Fruit fly (Drosophila melanogaster) whole organism, embryonic: ENCODE results near the gene rdog.
A peak's percentile ranks its signal among the peaks of the same experiment; 100 is the strongest.

Experiments
- Bdp1 ChIP-seq: fragments of 200-800 bp; sonication (Bioruptor generic); optimal IDR thresholded peaks from 3 replicates; lab custom pipeline; 2016; ENCODE audit warnings: missing biosample characterization, missing genetic modification characterization
- C15 ChIP-seq: fragments of 200-800 bp; sonication (Bioruptor generic); IDR thresholded peaks from 3 replicates; pipeline ENCODE4 v1.3.6; 2022; ENCODE audit warnings: missing biosample characterization, missing genetic modification characterization
- CG1024 ChIP-seq: fragments of 200-800 bp; sonication (Bioruptor generic); IDR thresholded peaks from 2 replicates; pipeline ENCODE4 v1.3.6; 2022; ENCODE audit warnings: missing biosample characterization, missing genetic modification characterization
- CG11247 ChIP-seq: fragments of 200-800 bp; sonication (Bioruptor generic); IDR thresholded peaks from 2 replicates; pipeline ENCODE4 v1.3.6; 2022; ENCODE audit warnings: missing biosample characterization, missing genetic modification characterization
- CG12236 ChIP-seq: fragments of 200-800 bp; sonication (Bioruptor generic); optimal IDR thresholded peaks from 2 replicates; lab custom pipeline; 2016; ENCODE audit warnings: missing biosample characterization, missing genetic modification characterization
- CG12744 ChIP-seq: fragments of 200-800 bp; sonication (Bioruptor generic); optimal IDR thresholded peaks from 2 replicates; lab custom pipeline; 2016; ENCODE audit warnings: missing biosample characterization, missing genetic modification characterization
- CG15073 ChIP-seq: fragments of 200-800 bp; sonication (Bioruptor generic); optimal IDR thresholded peaks from 2 replicates; lab custom pipeline; 2016; ENCODE audit warnings: missing biosample characterization, missing genetic modification characterization
- CG15696 ChIP-seq: fragments of 200-800 bp; sonication (Bioruptor generic); optimal IDR thresholded peaks from 2 replicates; lab custom pipeline; 2019; ENCODE audit warnings: missing biosample characterization, mild to moderate bottlenecking, missing genetic modification characterization, moderate library complexity
- CG18476 ChIP-seq: fragments of 200-800 bp; sonication (Bioruptor generic); optimal IDR thresholded peaks from 2 replicates; lab custom pipeline; 2016; ENCODE audit warnings: missing biosample characterization, mild to moderate bottlenecking, missing genetic modification characterization
- CG2116 ChIP-seq: fragments of 200-800 bp; sonication (Bioruptor generic); optimal IDR thresholded peaks from 3 replicates; lab custom pipeline; 2018; ENCODE audit warnings: missing biosample characterization, mild to moderate bottlenecking, missing genetic modification characterization
- CG2875 ChIP-seq: fragments of 200-800 bp; sonication (Bioruptor generic); optimal IDR thresholded peaks from 2 replicates; lab custom pipeline; 2017; ENCODE audit warnings: missing biosample characterization, mild to moderate bottlenecking, missing genetic modification characterization, missing genetic modification reagents
- CG31441 ChIP-seq: fragments of 200-800 bp; sonication (Bioruptor generic); IDR thresholded peaks from 2 replicates; pipeline ENCODE4 v1.3.6; 2022; ENCODE audit warnings: missing biosample characterization, missing genetic modification characterization
- CG43689 ChIP-seq: fragments of 200-800 bp; sonication (Bioruptor generic); IDR thresholded peaks from 2 replicates; pipeline ENCODE4 v1.3.6; 2022; ENCODE audit warnings: missing biosample characterization, missing genetic modification characterization
- CG4707 ChIP-seq: fragments of 200-800 bp; sonication (Bioruptor generic); optimal IDR thresholded peaks from 2 replicates; lab custom pipeline; 2018; ENCODE audit warnings: missing biosample characterization, mild to moderate bottlenecking, missing genetic modification characterization, moderate library complexity
- CG7786 ChIP-seq: fragments of 200-800 bp; sonication (Bioruptor generic); optimal IDR thresholded peaks from 2 replicates; lab custom pipeline; 2016; ENCODE audit warnings: missing biosample characterization, missing genetic modification characterization
- CG7928 ChIP-seq: fragments of 200-800 bp; sonication (Bioruptor generic); optimal IDR thresholded peaks from 2 replicates; lab custom pipeline; 2017; ENCODE audit warnings: missing biosample characterization, mild to moderate bottlenecking, missing genetic modification characterization
- CG8281 ChIP-seq: fragments of 200-800 bp; sonication (Bioruptor generic); optimal IDR thresholded peaks from 2 replicates; lab custom pipeline; 2018; ENCODE audit warnings: missing biosample characterization, mild to moderate bottlenecking, missing genetic modification characterization, moderate library complexity
- CG8290 ChIP-seq, 3 experiments: fragments of 200-800 bp; sonication (Bioruptor generic); optimal IDR thresholded peaks; 2 replicates each; lab custom pipeline; 2016 to 2019; ENCODE audit warnings: missing biosample characterization in 3 of 3, missing genetic modification characterization in 3 of 3, mild to moderate bottlenecking in 2 of 3, moderate library complexity in 1 of 3
- CG8944 ChIP-seq: fragments of 200-800 bp; sonication (Bioruptor generic); optimal IDR thresholded peaks from 3 replicates; lab custom pipeline; 2016; ENCODE audit warnings: missing biosample characterization, missing genetic modification characterization
- CG9797 ChIP-seq: fragments of 200-800 bp; sonication (Bioruptor generic); optimal IDR thresholded peaks from 3 replicates; lab custom pipeline; 2018; ENCODE audit warnings: missing biosample characterization, mild to moderate bottlenecking, missing genetic modification characterization
- CkIIα-i1 ChIP-seq: fragments of 200-800 bp; sonication (Bioruptor generic); IDR thresholded peaks from 2 replicates; pipeline ENCODE4 v1.3.6; 2022; ENCODE audit warnings: missing biosample characterization, missing genetic modification characterization
- E2f2 ChIP-seq: fragments of 200-800 bp; sonication (Bioruptor generic); IDR thresholded peaks from 2 replicates; pipeline ENCODE4 v1.3.6; 2022; ENCODE audit warnings: missing biosample characterization, missing genetic modification characterization
- ERR ChIP-seq: fragments of 200-800 bp; sonication (Bioruptor generic); optimal IDR thresholded peaks from 2 replicates; lab custom pipeline; 2016; ENCODE audit warnings: missing biosample characterization, missing genetic modification characterization
- Eip74EF ChIP-seq, 2 experiments: fragments of 200-800 bp in 1 of 2; fragments of >200 bp in 1 of 2; sonication (Bioruptor generic) in 1 of 2; optimal IDR thresholded peaks; 2 replicates each; lab custom pipeline; 2017 to 2019; ENCODE audit warnings: missing biosample characterization in 2 of 2, missing genetic modification characterization in 2 of 2, mild to moderate bottlenecking in 1 of 2, moderate library complexity in 1 of 2
- HLH4C ChIP-seq: fragments of 200-800 bp; sonication (Bioruptor generic); IDR thresholded peaks from 3 replicates; pipeline ENCODE4 v1.3.6; 2022; ENCODE audit warnings: missing biosample characterization, missing genetic modification characterization; ENCODE audit not compliant: partially characterized antibody
- HLHmδ ChIP-seq: fragments of 200-800 bp; sonication (Bioruptor generic); optimal IDR thresholded peaks from 2 replicates; lab custom pipeline; 2018; ENCODE audit warnings: missing biosample characterization, mild to moderate bottlenecking, missing genetic modification characterization, moderate library complexity
- HmgZ ChIP-seq: fragments of 200-800 bp; sonication (Bioruptor generic); optimal IDR thresholded peaks from 2 replicates; lab custom pipeline; 2018; ENCODE audit warnings: missing biosample characterization, mild to moderate bottlenecking, missing genetic modification characterization
- Hmr ChIP-seq: fragments of 200-800 bp; sonication (Bioruptor generic); optimal IDR thresholded peaks from 3 replicates; lab custom pipeline; 2017; ENCODE audit warnings: mild to moderate bottlenecking, missing biosample characterization, missing genetic modification reagents, missing genetic modification characterization
- Kr ChIP-seq: fragments of 200-800 bp; sonication (Bioruptor generic); optimal IDR thresholded peaks from 2 replicates; lab custom pipeline; 2017; ENCODE audit warnings: missing biosample characterization, mild to moderate bottlenecking, missing genetic modification characterization
- Neu2 ChIP-seq: fragments of 200-800 bp; sonication (Bioruptor generic); optimal IDR thresholded peaks from 3 replicates; lab custom pipeline; 2016; ENCODE audit warnings: missing biosample characterization, missing genetic modification characterization, borderline replicate concordance
- Sox100B ChIP-seq: fragments of 200-800 bp; sonication (Bioruptor generic); optimal IDR thresholded peaks from 3 replicates; lab custom pipeline; 2018; ENCODE audit warnings: missing biosample characterization, mild to moderate bottlenecking, missing genetic modification characterization
- Spps ChIP-seq: fragments of 200-800 bp; sonication (Bioruptor generic); optimal IDR thresholded peaks from 2 replicates; lab custom pipeline; 2018; ENCODE audit warnings: missing biosample characterization, mild to moderate bottlenecking, missing genetic modification characterization
- Taf1 ChIP-seq: fragments of 200-800 bp; sonication (Bioruptor generic); IDR thresholded peaks from 2 replicates; pipeline ENCODE4 v1.3.6; 2022; ENCODE audit warnings: missing biosample characterization, missing genetic modification characterization
- YL-1 ChIP-seq: fragments of 200-800 bp; sonication (Bioruptor generic); optimal IDR thresholded peaks from 3 replicates; lab custom pipeline; 2017; ENCODE audit warnings: missing biosample characterization, mild to moderate bottlenecking, missing genetic modification characterization
- ac ChIP-seq: fragments of 200-800 bp; sonication (Bioruptor generic); optimal IDR thresholded peaks from 3 replicates; lab custom pipeline; 2017; ENCODE audit warnings: missing biosample characterization, mild to moderate bottlenecking, missing genetic modification characterization
- bowl ChIP-seq: fragments of 200-800 bp; sonication (Bioruptor generic); IDR thresholded peaks from 2 replicates; pipeline ENCODE4 v1.3.6; 2022; ENCODE audit warnings: missing biosample characterization, missing genetic modification characterization
- dan ChIP-seq: fragments of 200-800 bp; sonication (Bioruptor generic); IDR thresholded peaks from 2 replicates; pipeline ENCODE4 v1.3.6; 2022; ENCODE audit warnings: missing biosample characterization, missing genetic modification characterization
- dysf ChIP-seq: fragments of 200-800 bp; sonication (Bioruptor generic); IDR thresholded peaks from 3 replicates; pipeline ENCODE4 v1.3.6; 2022; ENCODE audit warnings: missing biosample characterization, missing genetic modification characterization
- gce ChIP-seq: fragments of 200-800 bp; sonication (Bioruptor generic); IDR thresholded peaks from 3 replicates; pipeline ENCODE4 v1.3.6; 2022; ENCODE audit warnings: missing biosample characterization, missing genetic modification characterization
- gsb-n ChIP-seq: fragments of 200-800 bp; sonication (Bioruptor generic); optimal IDR thresholded peaks from 3 replicates; lab custom pipeline; 2018; ENCODE audit warnings: missing biosample characterization, mild to moderate bottlenecking, missing genetic modification characterization
- ham ChIP-seq: fragments of 200-800 bp; sonication (Bioruptor generic); IDR thresholded peaks from 2 replicates; pipeline ENCODE4 v1.3.6; 2022; ENCODE audit warnings: missing biosample characterization, missing genetic modification characterization
- lilli ChIP-seq: fragments of 200-800 bp; sonication (Bioruptor generic); optimal IDR thresholded peaks from 3 replicates; lab custom pipeline; 2016; ENCODE audit warnings: missing biosample characterization, missing genetic modification characterization
- maf-S ChIP-seq: fragments of 200-800 bp; sonication (Bioruptor generic); optimal IDR thresholded peaks from 2 replicates; lab custom pipeline; 2016; ENCODE audit warnings: missing biosample characterization, missing genetic modification characterization
- salm ChIP-seq: fragments of 200-800 bp; sonication (Bioruptor generic); optimal IDR thresholded peaks from 2 replicates; lab custom pipeline; 2018; ENCODE audit warnings: missing biosample characterization, mild to moderate bottlenecking, missing genetic modification characterization
- slp2 ChIP-seq: fragments of 200-800 bp; sonication (Bioruptor generic); optimal IDR thresholded peaks from 2 replicates; lab custom pipeline; 2016; ENCODE audit warnings: missing biosample characterization, missing genetic modification characterization
- sna ChIP-seq: fragments of 200-800 bp; sonication (Bioruptor generic); IDR thresholded peaks from 2 replicates; pipeline ENCODE4 v1.3.6; 2022; ENCODE audit warnings: missing biosample characterization, missing genetic modification characterization; ENCODE audit not compliant: partially characterized antibody
- tgo ChIP-seq: fragments of 200-800 bp; sonication (Bioruptor generic); IDR thresholded peaks from 3 replicates; pipeline ENCODE4 v1.3.6; 2022; ENCODE audit warnings: missing biosample characterization, missing genetic modification characterization
- trem ChIP-seq: fragments of 200-800 bp; optimal IDR thresholded peaks from 3 replicates; lab custom pipeline; 2019; ENCODE audit warnings: missing biosample characterization, mild to moderate bottlenecking, missing genetic modification characterization, moderate library complexity
- tx ChIP-seq: fragments of 200-800 bp; sonication (Bioruptor generic); optimal IDR thresholded peaks from 2 replicates; lab custom pipeline; 2016; ENCODE audit warnings: missing biosample characterization, missing genetic modification characterization
- unc-4 ChIP-seq: fragments of 200-800 bp; sonication (Bioruptor generic); IDR thresholded peaks from 2 replicates; pipeline ENCODE4 v1.3.6; 2022; ENCODE audit warnings: missing biosample characterization, missing genetic modification characterization; ENCODE audit not compliant: partially characterized antibody
- zfh1 ChIP-seq: fragments of 200-800 bp; sonication (Bioruptor generic); IDR thresholded peaks from 3 replicates; pipeline ENCODE4 v1.3.6; 2022; ENCODE audit warnings: missing biosample characterization, missing genetic modification characterization

The rdog gene

DNA sequence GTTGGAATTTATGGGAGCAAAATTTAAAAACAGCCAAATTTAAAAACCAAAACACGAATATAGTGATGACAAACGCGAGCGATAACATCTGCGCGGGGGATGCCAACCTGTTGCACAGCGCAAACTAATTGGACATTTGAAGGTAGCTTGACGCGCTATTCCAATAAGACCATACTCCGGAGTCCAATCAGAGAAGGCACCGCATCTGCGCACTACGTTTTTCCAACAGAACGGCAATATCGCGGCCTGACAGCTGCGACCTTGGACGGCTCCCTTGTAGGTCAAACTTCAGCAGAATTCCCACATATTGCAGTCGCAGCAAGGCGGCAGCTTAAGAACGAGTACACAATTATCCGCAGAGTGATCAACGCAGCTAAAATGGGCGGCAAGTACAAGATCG lies 9.8 kb upstream of the rdog start, which contains the start of the genes CG11882 and Pglym78 (continued):
- TF ChIP-seq gsb-n (tag; lab: Kevin White, UChicago) (no peak), CG1024 (GFP tag; lab: Robert Waterston, UW) (0 out of 2 replicates have a peak, but pooled peaks have one; percentile 14), CG9797 (GFP tag; lab: Kevin White, UChicago) (peak; percentile 72), zfh1 (peak; percentile 64), tgo (GFP tag; lab: Robert Waterston, UW) (no peak), CG18476 (no peak), dysf (GFP tag; lab: Robert Waterston, UW) (no peak), bowl (no peak), maf-S (GFP tag; lab: Kevin White, UChicago) (no peak), HLHmδ (peak; percentile 24), tx (GFP tag; lab: Kevin White, UChicago) (peak; percentile 34), CG15696 (no peak), lilli (GFP tag; lab: Kevin White, UChicago) (peak; percentile 78), Kr (GFP tag; lab: Kevin White, UChicago) (no peak), C15 (GFP tag; lab: Robert Waterston, UW) (no peak), CG43689 (GFP tag; lab: Robert Waterston, UW) (no peak), CG11247 (GFP tag; lab: Robert Waterston, UW) (peak; percentile 48; the same call in 1 of the 2 replicates), CG31441 (GFP tag; lab: Robert Waterston, UW) (no peak), trem (tag; lab: Kevin White, UChicago) (peak; percentile 98), CG2116 (GFP tag; lab: Kevin White, UChicago) (peak; percentile 74), unc-4 (GFP tag; lab: Robert Waterston, UW) (peak; percentile 65), CG7928 (GFP tag; lab: Kevin White, UChicago) (peak; percentile 17), CG8944 (GFP tag; lab: Kevin White, UChicago) (no peak), ham (no peak), Spps (tag; lab: Kevin White, UChicago) (no peak), sna (GFP tag; lab: Robert Waterston, UW) (0 out of 2 replicates have a peak, but pooled peaks have one; percentile 57), Taf1 (GFP tag; lab: Robert Waterston, UW) (no peak), CG12236 (GFP tag; lab: Kevin White, UChicago) (no peak), HLH4C (GFP tag; lab: Robert Waterston, UW) (peak; percentile 43; the same call in 1 of the 3 replicates), CG8290 (GFP tag; optimal IDR thresholded peaks at IDR 0.05; lab: Kevin White, UChicago) (no peak), CG8290 (tag; optimal IDR thresholded peaks at IDR 0.05; lab: Kevin White, UChicago) (no peak), gce (no peak), dan (no peak), E2f2 (GFP tag; lab: Robert Waterston, UW) (peak; percentile 88), ERR (GFP tag; lab: Kevin White, UChicago) (peak; percentile 100), Eip74EF (GFP tag; optimal IDR thresholded peaks at IDR 0.05; lab: Kevin White, UChicago) (no peak), HmgZ (tag; lab: Kevin White, UChicago) (peak; percentile 89), salm (peak; percentile 8), CG2875 (GFP tag; lab: Kevin White, UChicago) (no peak), Bdp1 (peak; percentile 20), Sox100B (no peak), CG15073 (GFP tag; lab: Kevin White, UChicago) (no peak), YL-1 (GFP tag; lab: Kevin White, UChicago) (peak; percentile 94), CG12744 (GFP tag; lab: Kevin White, UChicago) (peak; percentile 23), slp2 (no peak), Hmr (GFP tag; lab: Kevin White, UChicago) (peak; percentile 73), CkIIα-i1 (GFP tag; lab: Robert Waterston, UW) (no peak), ac (GFP tag; lab: Kevin White, UChicago) (no peak), Neu2 (GFP tag; lab: Kevin White, UChicago) (no peak), CG7786 (GFP tag; lab: Kevin White, UChicago) (peak; percentile 19), CG8281 (tag; lab: Kevin White, UChicago) (no peak), CG4707 (GFP tag; lab: Kevin White, UChicago) (no peak)
